Worm (Caenorhabditis elegans) whole organism, L4 larva: ENCODE measurements around the gene ncx-7.

Source experiments
- ama-1 ChIP-seq: fragments of 150-350 bp; optimal IDR thresholded peaks from 2 replicates; lab custom pipeline; 2014; ENCODE audit warnings: inconsistent platforms, mixed read lengths
- daf-8 ChIP-seq: fragments of 200-800 bp; sonication (Bioruptor generic); IDR thresholded peaks from 2 replicates; pipeline ENCODE4 v1.3.6; 2022; ENCODE audit warnings: missing genetic modification characterization, missing compliant biosample characterization
- lim-7 ChIP-seq: fragments of 200-800 bp; sonication (Bioruptor generic); IDR thresholded peaks from 2 replicates; pipeline ENCODE4 v1.3.6; 2022; ENCODE audit warnings: missing genetic modification characterization, missing compliant biosample characterization
- lin-13 ChIP-seq: fragments of 150-350 bp; optimal IDR thresholded peaks from 2 replicates; lab custom pipeline; 2014; ENCODE audit warnings: missing biosample characterization, missing genetic modification reagents, missing genetic modification characterization
- mdl-1 ChIP-seq, 2 experiments: fragments of 150-350 bp in 1 of 2; sonication (generic microtip) in 1 of 2; optimal IDR thresholded peaks; 2 replicates each; lab custom pipeline; 2014 to 2017; ENCODE audit warnings: missing biosample characterization in 2 of 2, missing genetic modification characterization in 2 of 2
- nhr-237 ChIP-seq: sonication (generic microtip); optimal IDR thresholded peaks from 2 replicates; lab custom pipeline; 2017; ENCODE audit warnings: missing biosample characterization, missing genetic modification characterization
- nhr-25 ChIP-seq: sonication (generic microtip); optimal IDR thresholded peaks from 2 replicates; lab custom pipeline; 2017; ENCODE audit warnings: missing genetic modification characterization, mild to moderate bottlenecking, missing compliant biosample characterization, antibody characterized with exemption, moderate library complexity, borderline replicate concordance; ENCODE audit not compliant: insufficient read depth
- nhr-76 ChIP-seq: fragments of 150-350 bp; optimal IDR thresholded peaks from 2 replicates; lab custom pipeline; 2014; ENCODE audit warnings: missing biosample characterization, missing genetic modification characterization
- pha-4 ChIP-seq, 2 experiments: fragments of 150-350 bp in 1 of 2; fragments of 200-800 bp in 1 of 2; sonication (Bioruptor generic) in 1 of 2; IDR thresholded peaks in 1 of 2; optimal IDR thresholded peaks in 1 of 2; 2 replicates each; pipeline versions ENCODE4 v1.3.6 to Lab custom; 2014 to 2022; ENCODE audit warnings: missing genetic modification characterization in 2 of 2, missing genetic modification reagents in 2 of 2, missing biosample characterization in 1 of 2, missing compliant biosample characterization in 1 of 2
- sdz-12 ChIP-seq: fragments of 200-800 bp; sonication (Bioruptor generic); optimal IDR thresholded peaks from 2 replicates; lab custom pipeline; 2018; ENCODE audit warnings: mild to moderate bottlenecking, missing genetic modification characterization, missing compliant biosample characterization
- snpc-4 ChIP-seq: fragments of 150-350 bp; optimal IDR thresholded peaks from 2 replicates; lab custom pipeline; 2014; ENCODE audit warnings: missing biosample characterization, missing genetic modification characterization
- vab-7 ChIP-seq: fragments of 200-800 bp; sonication (Bioruptor generic); IDR thresholded peaks from 2 replicates; pipeline ENCODE4 v1.3.6; 2022; ENCODE audit warnings: missing genetic modification reagents, missing genetic modification characterization, missing compliant biosample characterization

DNA sequence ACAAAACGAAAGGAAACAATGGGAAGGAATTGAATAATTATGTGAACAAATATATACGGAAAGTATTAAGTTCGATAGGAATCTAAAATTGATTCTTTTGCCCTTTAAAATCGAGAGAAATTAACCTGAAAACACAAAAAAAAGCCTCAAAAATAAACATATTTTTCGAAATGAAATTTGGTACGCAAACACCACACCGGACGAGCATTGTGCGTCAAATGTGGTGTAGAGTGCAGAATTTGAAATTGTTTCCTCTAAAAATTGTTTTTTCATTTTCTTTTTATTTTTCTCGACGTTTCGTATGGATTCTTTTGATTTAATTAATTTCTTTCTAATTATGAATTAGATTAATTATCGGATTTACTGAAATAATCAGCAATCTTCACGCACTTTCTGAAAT is 24.7 kb downstream of the ncx-7 start:
- no peak for TF ChIP-seq mdl-1 (tag; optimal IDR thresholded peaks at IDR 0.05; lab: Kevin White, UChicago)
- TF ChIP-seq lim-7 (GFP tag; lab: Robert Waterston, UW) = no peak
- TF ChIP-seq nhr-76 (tag; lab: Kevin White, UChicago) = no peak
- TF ChIP-seq lin-13 (GFP tag; lab: Kevin White, UChicago) = no peak
- TF ChIP-seq vab-7 (GFP tag; lab: Robert Waterston, UW) = no peak
- TF ChIP-seq nhr-237 (tag; lab: Kevin White, UChicago) = no peak
- TF ChIP-seq pha-4 (GFP tag; IDR thresholded peaks at IDR 0.05; lab: Robert Waterston, UW) = no peak
- no peak for TF ChIP-seq pha-4 (tag; optimal IDR thresholded peaks at IDR 0.05; lab: Kevin White, UChicago)
- TF ChIP-seq ama-1 (lab: Kevin White, UChicago) = no peak
- no peak for TF ChIP-seq snpc-4 (tag; lab: Kevin White, UChicago)
- no peak for TF ChIP-seq sdz-12 (GFP tag; lab: Kevin White, UChicago)
- TF ChIP-seq daf-8 (GFP tag; lab: Robert Waterston, UW) = no peak
- TF ChIP-seq nhr-25 (tag; lab: Kevin White, UChicago) = no peak
